Worm (Caenorhabditis elegans): Measurements from ENCODE around the gene phat-6.

Gene phat-6

ce11 chrX:15160923-15161322 lies 33.3 kb downstream of the phat-6 start:
- TF ChIP-seq nhr-25 (tag; optimal IDR thresholded peaks at IDR 0.05), result peak; percentile 3
- TF ChIP-seq nfya-1 (tag; optimal IDR thresholded peaks at IDR 0.05; ENCODE audit: insufficient read depth), result no peak

- TF ChIP-seq nhr-11 (tag; optimal IDR thresholded peaks at IDR 0.05), result no peak
- TF ChIP-seq pha-4 (tag; optimal IDR thresholded peaks at IDR 0.05), result no peak
- TF ChIP-seq daf-12 (tag; optimal IDR thresholded peaks at IDR 0.05), result no peak
- TF ChIP-seq eor-1 (tag; optimal IDR thresholded peaks at IDR 0.05), result no peak
- no peak for TF ChIP-seq snpc-4 (tag; optimal IDR thresholded peaks at IDR 0.05)
- no peak for TF ChIP-seq nfya-1 (tag; optimal IDR thresholded peaks at IDR 0.05; ENCODE audit: insufficient read depth)
- no peak for TF ChIP-seq unc-39 (tag; optimal IDR thresholded peaks at IDR 0.05)
- TF ChIP-seq ceh-16 (tag; optimal IDR thresholded peaks at IDR 0.05), result no peak
- no peak for TF ChIP-seq jun-1 (tag; optimal IDR thresholded peaks at IDR 0.05)
- no peak for TF ChIP-seq ZK546.5 (tag; optimal IDR thresholded peaks at IDR 0.05)
- no peak for TF ChIP-seq nhr-43 (tag; optimal IDR thresholded peaks at IDR 0.05; ENCODE audit: poor library complexity, severe bottlenecking)
Measured at ce11 chrX:15159362-15159761, 34.8 kb downstream of the phat-6 start.

ce11 chrX:15158699-15159312 lies 35.4 kb downstream of the phat-6 start, which contains the start of gene C11G10.1:
C11G10.1 (minus strand) TSS chrX:15158749.
- TF ChIP-seq nhr-43 (tag; optimal IDR thresholded peaks at IDR 0.05; ENCODE audit: poor library complexity, severe bottlenecking), result peak; percentile 44
- TF ChIP-seq nhr-25 (tag; optimal IDR thresholded peaks at IDR 0.05), result peak; percentile 8
- no peak for TF ChIP-seq lin-15B (tag; optimal IDR thresholded peaks at IDR 0.05)
- peak; percentile 54 for TF ChIP-seq nhr-23 (tag; optimal IDR thresholded peaks at IDR 0.05)
- TF ChIP-seq elt-3 (tag; optimal IDR thresholded peaks at IDR 0.05), result peak in 1 of 3 experiments; percentile 8
- TF ChIP-seq ceh-28 (tag; optimal IDR thresholded peaks at IDR 0.05), result no peak
- no peak for TF ChIP-seq sea-2 (GFP tag; optimal IDR thresholded peaks at IDR 0.05)

- no peak for TF ChIP-seq nhr-77 (tag; optimal IDR thresholded peaks at IDR 0.05)
Measured at ce11 chrX:15157854-15158253, 36.3 kb downstream of the phat-6 start.

ce11 chrX:15155054-15155453 lies 39.1 kb downstream of the phat-6 start:
- TF ChIP-seq sea-2 (GFP tag; optimal IDR thresholded peaks at IDR 0.05) (no peak), mml-1 (tag; optimal IDR thresholded peaks at IDR 0.05) (no peak), nhr-67 (tag; optimal IDR thresholded peaks at IDR 0.05) (no peak), egl-5 (tag; optimal IDR thresholded peaks at IDR 0.05) (no peak), pha-4 (tag; optimal IDR thresholded peaks at IDR 0.05) (no peak), lin-15B (tag; optimal IDR thresholded peaks at IDR 0.05) (no peak), nhr-12 (tag; optimal IDR thresholded peaks at IDR 0.05) (no peak), nfya-1 (tag; optimal IDR thresholded peaks at IDR 0.05; ENCODE audit: insufficient read depth) (no peak), nhr-25 (tag; optimal IDR thresholded peaks at IDR 0.05) (no peak)

- TF ChIP-seq zag-1 (tag; optimal IDR thresholded peaks at IDR 0.05) (no peak), ztf-11 (tag; optimal IDR thresholded peaks at IDR 0.05) (no peak), nhr-43 (tag; optimal IDR thresholded peaks at IDR 0.05; ENCODE audit: poor library complexity, severe bottlenecking) (no peak), lin-39 (tag; optimal IDR thresholded peaks at IDR 0.05) (peak; percentile 59), pha-4 (tag; optimal IDR thresholded peaks at IDR 0.05) (no peak), mml-1 (tag; optimal IDR thresholded peaks at IDR 0.05) (no peak)
Measured at ce11 chrX:15148831-15149230, 45.4 kb downstream of the phat-6 start.

- TF ChIP-seq ceh-9 (tag; optimal IDR thresholded peaks at IDR 0.05) (no peak), nfya-1 (tag; optimal IDR thresholded peaks at IDR 0.05; ENCODE audit: insufficient read depth) (no peak), fkh-10 (GFP tag; optimal IDR thresholded peaks at IDR 0.05) (no peak), elt-2 (tag; optimal IDR thresholded peaks at IDR 0.05) (no peak), ZK546.5 (tag; optimal IDR thresholded peaks at IDR 0.05) (no peak), jun-1 (tag; optimal IDR thresholded peaks at IDR 0.05) (no peak)
Measured at ce11 chrX:15148389-15148788, 45.8 kb downstream of the phat-6 start.

Measured in whole organism, L3 larva.